Worm (Caenorhabditis elegans): ENCODE data around the gene srm-5.

The srm-5 gene

ce11 chrV:14317204-14317603 is 17.8 kb upstream of the srm-5 start:
- TF ChIP-seq unc-62 (GFP tag; optimal IDR thresholded peaks at IDR 0.05) = no peak

ce11 chrV:14317621-14318020 is 17.4 kb upstream of the srm-5 start:
- TF ChIP-seq unc-62 (GFP tag; optimal IDR thresholded peaks at IDR 0.05) = no peak

ce11 chrV:14319101-14319781 is 15.8 kb upstream of the srm-5 start, which contains the start of gene F47B8.13:
Gene F47B8.13, minus strand, starts transcription at chrV:14319731.
- TF ChIP-seq unc-62 (GFP tag; optimal IDR thresholded peaks at IDR 0.05) = no peak

ce11 chrV:14320246-14320645 is 14.8 kb upstream of the srm-5 start, which contains the start of gene F47B8.14:
Gene F47B8.14, plus strand, starts transcription at chrV:14320546.
- TF ChIP-seq unc-62 (GFP tag; optimal IDR thresholded peaks at IDR 0.05) = no peak

ce11 chrV:14320730-14321319 is 14.2 kb upstream of the srm-5 start:
- TF ChIP-seq unc-62 (GFP tag; optimal IDR thresholded peaks at IDR 0.05) = no peak

- TF ChIP-seq unc-62 (GFP tag; optimal IDR thresholded peaks at IDR 0.05) = no peak
Measured at ce11 chrV:14322743-14323142, 12.3 kb upstream of the srm-5 start, which contains the start of gene F47B8.3. Gene F47B8.3, minus strand, starts transcription at chrV:14323003.

- TF ChIP-seq unc-62 (GFP tag; optimal IDR thresholded peaks at IDR 0.05) = no peak
Measured at ce11 chrV:14324502-14325467, 10.2 kb upstream of the srm-5 start, which contains the start of the genes F47B8.4 and F47B8.18. Gene F47B8.4, minus strand, starts transcription at chrV:14324673. Gene F47B8.18, minus strand, starts transcription at chrV:14325464.

- no peak for TF ChIP-seq unc-62 (GFP tag; optimal IDR thresholded peaks at IDR 0.05)
Measured at ce11 chrV:14327776-14328175, 7.2 kb upstream of the srm-5 start, which contains the start of gene F47B8.5. Gene F47B8.5, minus strand, starts transcription at chrV:14327876.

ce11 chrV:14328806-14329205 is 6.2 kb upstream of the srm-5 start, which contains the start of gene pepm-1:
Gene pepm-1, plus strand, starts transcription at chrV:14329106.
- no peak for TF ChIP-seq unc-62 (GFP tag; optimal IDR thresholded peaks at IDR 0.05)

ce11 chrV:14331477-14331876 is 3.5 kb upstream of the srm-5 start, which contains the start of gene F47B8.8:
Gene F47B8.8, plus strand, starts transcription at chrV:14331733.
- TF ChIP-seq unc-62 (GFP tag; optimal IDR thresholded peaks at IDR 0.05) = no peak

- no peak for TF ChIP-seq unc-62 (GFP tag; optimal IDR thresholded peaks at IDR 0.05)
Measured at ce11 chrV:14333116-14333515, 1.9 kb upstream of the srm-5 start, which contains the start of gene srm-4. Gene srm-4, plus strand, starts transcription at chrV:14333416.

- no peak for TF ChIP-seq unc-62 (GFP tag; optimal IDR thresholded peaks at IDR 0.05)
Measured at ce11 chrV:14336655-14337054, 1.7 kb downstream of the srm-5 start, which contains the start of gene srm-6. Gene srm-6, plus strand, starts transcription at chrV:14336955.

- no peak for TF ChIP-seq unc-62 (GFP tag; optimal IDR thresholded peaks at IDR 0.05)
Measured at ce11 chrV:14341672-14342071, 6.7 kb downstream of the srm-5 start, which contains the start of gene F47B8.10. Gene F47B8.10, plus strand, starts transcription at chrV:14341972.

- no peak for TF ChIP-seq unc-62 (GFP tag; optimal IDR thresholded peaks at IDR 0.05)
Measured at ce11 chrV:14347234-14347826, 12.3 kb downstream of the srm-5 start, which contains the start of gene cept-2. Gene cept-2, plus strand, starts transcription at chrV:14347766.

- no peak for TF ChIP-seq unc-62 (GFP tag; optimal IDR thresholded peaks at IDR 0.05)
Measured at ce11 chrV:14350498-14350897, 15.5 kb downstream of the srm-5 start.
